Fruit fly (Drosophila melanogaster) whole organism, wandering third instar larva: Measurements from ENCODE around the gene CG13694.

ENCODE experiments used
- Dfd ChIP-seq: fragments of >200 bp; optimal IDR thresholded peaks from 2 replicates; lab custom pipeline; 2017; ENCODE audit warnings: missing biosample characterization, missing genetic modification characterization
- Sp1 ChIP-seq: fragments of 200-800 bp; sonication (Bioruptor generic); optimal IDR thresholded peaks from 3 replicates; lab custom pipeline; 2019; ENCODE audit warnings: missing biosample characterization, mild to moderate bottlenecking, missing genetic modification characterization, moderate library complexity
- rgr ChIP-seq: fragments of 200-800 bp; sonication (Bioruptor generic); optimal IDR thresholded peaks from 3 replicates; lab custom pipeline; 2016; ENCODE audit warnings: missing biosample characterization, mild to moderate bottlenecking, missing genetic modification characterization
- usp ChIP-seq: fragments of >200 bp; optimal IDR thresholded peaks from 2 replicates; lab custom pipeline; 2017; ENCODE audit warnings: missing biosample characterization, missing genetic modification characterization

DNA sequence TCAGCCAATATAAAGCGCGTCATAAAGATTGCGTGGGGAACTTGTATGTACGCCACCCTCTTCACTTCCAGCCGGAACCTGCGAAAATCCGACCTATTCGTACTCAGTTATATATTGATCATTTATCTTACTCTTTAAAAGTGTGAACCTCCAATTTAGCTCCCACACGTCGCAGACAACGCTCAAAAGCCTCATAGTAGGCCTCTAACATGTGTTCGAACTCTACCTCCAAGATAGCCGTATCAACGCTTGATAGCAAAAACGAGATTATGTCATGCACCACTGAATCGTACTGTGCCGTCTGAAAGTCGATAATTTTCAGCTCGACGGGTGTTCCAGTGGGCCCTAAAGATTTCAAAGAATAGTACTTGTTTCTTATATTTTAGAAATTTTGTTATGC, 23.3 kb upstream of the CG13694 start:
- no peak for TF ChIP-seq Sp1
- TF ChIP-seq rgr (GFP tag; lab: Kevin White, UChicago): no peak
- no peak for TF ChIP-seq Dfd (GFP tag; lab: Kevin White, UChicago)
- no peak for TF ChIP-seq usp (GFP tag; lab: Kevin White, UChicago)
